Worm (Caenorhabditis elegans): ENCODE results near the gene E04D5.4.
A peak's percentile ranks its signal among the peaks of the same experiment; 100 is the strongest.

E04D5.4 gene

DNA sequence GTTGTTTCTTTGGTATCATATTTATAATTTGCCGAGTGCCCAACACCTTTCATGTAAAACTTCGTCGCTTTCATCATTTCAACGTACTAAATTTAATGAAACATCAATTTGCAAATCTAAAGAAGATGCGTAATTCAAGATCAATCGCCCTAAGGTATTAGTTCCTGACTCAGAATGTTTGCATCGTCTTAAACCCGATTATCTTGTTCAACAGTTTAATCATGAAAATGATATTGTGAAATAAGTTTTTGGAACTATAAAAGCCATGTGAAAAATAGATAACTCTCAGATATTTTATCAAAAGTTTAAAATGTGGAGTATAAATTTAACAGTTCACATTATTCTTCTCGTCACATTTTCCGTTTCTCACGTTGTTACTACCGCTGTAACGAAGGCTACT, at the start of gene E04D5.4:
Gene E04D5.4 (plus strand): TSS at position 301 of the 400 bp plus-strand sequence.
- TF ChIP-seq nhr-67 (tag; optimal IDR thresholded peaks at IDR 0.05) (no peak), unc-39 (tag; optimal IDR thresholded peaks at IDR 0.05) (no peak), unc-62 (GFP tag; optimal IDR thresholded peaks at IDR 0.05) (no peak), lin-15B (tag; optimal IDR thresholded peaks at IDR 0.05) (no peak), egl-5 (tag; optimal IDR thresholded peaks at IDR 0.05) (no peak), jun-1 (tag; optimal IDR thresholded peaks at IDR 0.05) (no peak), elt-1 (tag; optimal IDR thresholded peaks at IDR 0.05) (no peak), ceh-28 (tag; optimal IDR thresholded peaks at IDR 0.05) (no peak), lin-39 (tag; optimal IDR thresholded peaks at IDR 0.05) (no peak), lsy-12 (tag; optimal IDR thresholded peaks at IDR 0.05) (no peak), R02D3.7 (tag; optimal IDR thresholded peaks at IDR 0.05) (no peak), nhr-77 (tag; optimal IDR thresholded peaks at IDR 0.05) (no peak), pha-4 (tag; optimal IDR thresholded peaks at IDR 0.05) (no peak)

DNA sequence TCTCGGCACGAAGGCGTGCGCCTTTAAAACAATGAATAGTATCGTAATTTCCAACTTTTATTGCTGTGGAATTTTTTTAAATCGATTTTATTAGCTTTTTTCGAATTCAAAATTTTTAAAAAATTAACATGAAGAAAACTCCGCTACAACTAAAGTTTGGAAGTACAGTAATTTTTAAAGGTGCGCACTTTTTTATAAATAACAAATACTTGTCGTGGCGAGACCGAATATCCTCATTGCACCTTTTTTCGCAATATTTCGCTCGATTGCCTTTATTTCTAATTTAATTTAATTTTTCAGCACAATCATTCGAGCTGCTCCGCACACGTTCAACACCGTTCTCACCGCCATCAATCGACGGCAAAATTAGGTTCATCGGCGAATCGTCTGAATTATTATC, 49.2 kb upstream of the E04D5.4 start, which contains the start of the genes T09F3.2 and T09F3.7:
Gene T09F3.2 (plus strand): TSS at position 301 of the 400 bp plus-strand sequence.
Gene T09F3.7 (plus strand): TSS at position 315 of the 400 bp plus-strand sequence.
- TF ChIP-seq ceh-82 (tag; optimal IDR thresholded peaks at IDR 0.05): no peak
- peak; percentile 4 for TF ChIP-seq ama-1 (optimal IDR thresholded peaks at IDR 0.05)
- no peak for TF ChIP-seq aly-2 (tag; optimal IDR thresholded peaks at IDR 0.05)

DNA sequence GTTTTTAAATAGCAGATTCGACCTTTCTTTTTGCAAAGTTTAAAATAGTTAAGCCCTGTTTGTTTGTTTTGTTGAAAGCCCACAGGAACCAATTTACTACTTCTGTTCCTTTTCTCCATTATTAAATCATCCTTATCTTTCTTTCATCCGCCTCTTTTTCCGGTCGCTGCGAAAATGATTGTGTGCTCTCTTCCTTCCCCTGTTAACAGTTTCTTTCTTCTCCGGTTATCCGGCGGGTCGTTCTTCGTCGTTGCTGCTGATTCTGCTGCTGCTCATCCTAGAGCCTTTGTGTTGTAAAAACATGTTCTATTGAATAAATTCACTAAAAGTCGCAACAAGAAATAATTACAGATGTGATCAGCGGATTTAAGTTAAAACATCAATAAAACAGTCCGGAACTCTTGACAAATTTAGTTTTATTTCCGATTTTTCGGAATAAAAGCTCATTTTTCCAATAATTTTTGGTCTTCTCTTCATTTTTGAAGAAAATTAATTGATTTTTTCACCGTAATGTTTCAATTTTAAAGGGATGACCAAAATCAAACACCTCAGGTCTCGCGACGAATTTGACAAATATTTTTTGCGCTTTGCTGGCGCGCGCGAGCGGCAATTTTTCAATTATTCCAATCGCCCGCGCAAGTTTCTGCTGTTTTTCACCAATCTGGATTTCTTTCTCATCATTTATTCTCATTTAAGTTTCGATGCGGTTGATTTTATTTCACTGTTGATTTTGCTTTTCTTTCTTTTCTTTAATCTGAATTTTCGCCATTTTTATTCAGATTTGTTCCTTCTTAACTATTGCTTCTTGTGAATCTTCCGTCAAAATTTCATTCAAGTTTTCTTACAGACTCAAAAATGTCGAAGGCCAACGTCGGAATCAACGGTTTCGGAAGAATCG, 46.5 kb upstream of the E04D5.4 start, which contains the start of gene gpd-1:
Gene gpd-1 (plus strand): TSS at position 848 of the 898 bp plus-strand sequence.
- TF ChIP-seq hmg-11 (tag; optimal IDR thresholded peaks at IDR 0.05) (no peak), nhr-67 (tag; optimal IDR thresholded peaks at IDR 0.05) (no peak), elt-1 (tag; optimal IDR thresholded peaks at IDR 0.05) (no peak), nhr-77 (tag; optimal IDR thresholded peaks at IDR 0.05) (no peak), eor-1 (tag; optimal IDR thresholded peaks at IDR 0.05) (no peak), pha-4 (tag; optimal IDR thresholded peaks at IDR 0.05) (no peak), zag-1 (tag; optimal IDR thresholded peaks at IDR 0.05) (no peak), egl-27 (tag; optimal IDR thresholded peaks at IDR 0.05) (no peak), ceh-28 (tag; optimal IDR thresholded peaks at IDR 0.05) (no peak), ztf-11 (tag; optimal IDR thresholded peaks at IDR 0.05) (no peak), elt-3 (tag; optimal IDR thresholded peaks at IDR 0.05) (no peak), nhr-43 (tag; optimal IDR thresholded peaks at IDR 0.05; ENCODE audit: poor library complexity, severe bottlenecking) (no peak), tbx-2 (tag; optimal IDR thresholded peaks at IDR 0.05) (no peak), jun-1 (tag; optimal IDR thresholded peaks at IDR 0.05) (no peak), skn-1 (tag; optimal IDR thresholded peaks at IDR 0.05) (no peak), nhr-28 (tag; optimal IDR thresholded peaks at IDR 0.05) (no peak), snpc-4 (tag; optimal IDR thresholded peaks at IDR 0.05) (no peak)

DNA sequence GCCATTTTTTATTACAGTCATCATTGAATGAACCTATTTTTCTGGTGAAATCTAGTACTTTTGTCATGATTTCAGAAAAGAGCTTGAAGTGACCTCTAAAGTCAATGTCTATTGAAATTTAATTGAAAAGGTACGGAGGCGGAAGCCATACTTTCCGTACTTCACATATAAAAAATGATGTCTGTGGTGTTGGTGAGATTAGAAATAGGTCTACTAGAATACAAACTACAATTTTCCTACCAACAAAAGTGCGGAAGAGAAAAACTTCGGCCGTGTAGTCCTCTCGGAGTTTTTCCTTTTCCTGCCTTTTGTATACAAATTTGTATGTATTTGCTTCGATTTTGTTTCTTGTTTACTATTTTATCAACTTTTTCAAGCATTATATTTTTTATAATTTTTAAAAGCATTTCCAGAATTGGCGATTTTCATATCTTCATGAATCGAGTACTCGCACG, 44.7 kb upstream of the E04D5.4 start, which contains the start of gene T09F3.4:
Gene T09F3.4 (plus strand): TSS at position 405 of the 455 bp plus-strand sequence.
- TF ChIP-seq unc-39 (tag; optimal IDR thresholded peaks at IDR 0.05) (no peak), nhr-43 (tag; optimal IDR thresholded peaks at IDR 0.05; ENCODE audit: poor library complexity, severe bottlenecking) (peak; percentile 68), nhr-28 (tag; optimal IDR thresholded peaks at IDR 0.05) (no peak), mdl-1 (tag; optimal IDR thresholded peaks at IDR 0.05) (no peak), nhr-25 (tag; optimal IDR thresholded peaks at IDR 0.05) (no peak), pqm-1 (tag; optimal IDR thresholded peaks at IDR 0.05) (peak; percentile 2), nhr-11 (tag; optimal IDR thresholded peaks at IDR 0.05) (no peak), hmg-11 (tag; optimal IDR thresholded peaks at IDR 0.05) (peak; percentile 35), egl-27 (tag; optimal IDR thresholded peaks at IDR 0.05) (no peak), nhr-23 (tag; optimal IDR thresholded peaks at IDR 0.05) (peak; percentile 58), daf-12 (tag; optimal IDR thresholded peaks at IDR 0.05) (no peak), mml-1 (tag; optimal IDR thresholded peaks at IDR 0.05) (no peak), nhr-12 (tag; optimal IDR thresholded peaks at IDR 0.05) (no peak), pha-4 (tag; optimal IDR thresholded peaks at IDR 0.05) (peak; percentile 70), jun-1 (tag; optimal IDR thresholded peaks at IDR 0.05) (no peak), skn-1 (tag; optimal IDR thresholded peaks at IDR 0.05) (no peak), ceh-9 (tag; optimal IDR thresholded peaks at IDR 0.05) (no peak), elt-3 (tag; optimal IDR thresholded peaks at IDR 0.05) (no peak), lin-15B (tag; optimal IDR thresholded peaks at IDR 0.05) (peak; percentile 52), snpc-4 (tag; optimal IDR thresholded peaks at IDR 0.05) (peak; percentile 70), elt-2 (tag; optimal IDR thresholded peaks at IDR 0.05) (peak; percentile 25), elt-1 (tag; optimal IDR thresholded peaks at IDR 0.05) (no peak), ztf-4 (tag; optimal IDR thresholded peaks at IDR 0.05) (no peak), nfya-1 (tag; optimal IDR thresholded peaks at IDR 0.05; ENCODE audit: insufficient read depth) (peak; percentile 69), ztf-11 (tag; optimal IDR thresholded peaks at IDR 0.05) (no peak), sea-2 (GFP tag; optimal IDR thresholded peaks at IDR 0.05) (no peak)
